Fruit fly (Drosophila melanogaster): ENCODE results near the gene CG43095.

- no peak for TF ChIP-seq Sox14 (GFP tag; optimal IDR thresholded peaks at IDR 0.05)
- no peak for TF ChIP-seq OdsH (GFP tag; optimal IDR thresholded peaks at IDR 0.05)
- TF ChIP-seq lz (GFP tag; optimal IDR thresholded peaks at IDR 0.05): no peak
- TF ChIP-seq fd85E (GFP tag; optimal IDR thresholded peaks at IDR 0.05): no peak
- TF ChIP-seq Blimp-1 (GFP tag; optimal IDR thresholded peaks at IDR 0.05): no peak
- no peak for TF ChIP-seq CG16779 (tag; optimal IDR thresholded peaks at IDR 0.05)
Observed at dm6 chr3R:22807132-22807531, 35.6 kb upstream of the CG43095 start.

Measured in whole organism, prepupa.